Worm (Caenorhabditis elegans) whole organism, L1 larva: ENCODE measurements around the gene sra-27.
A peak's percentile ranks its signal among the peaks of the same experiment; 100 is the strongest.

Experiments used
- C04F5.9 ChIP-seq: sonication (generic microtip); optimal IDR thresholded peaks from 2 replicates; lab custom pipeline; 2016; ENCODE audit warnings: missing genetic modification characterization, missing compliant biosample characterization
- C16A3.4 ChIP-seq: fragments of 150-350 bp; optimal IDR thresholded peaks from 2 replicates; lab custom pipeline; 2014; ENCODE audit warnings: missing biosample characterization, missing genetic modification characterization
- C34B4.2 ChIP-seq: sonication (generic microtip); optimal IDR thresholded peaks from 2 replicates; lab custom pipeline; 2017; ENCODE audit warnings: mild to moderate bottlenecking, missing genetic modification characterization, missing compliant biosample characterization
- F16B12.6 ChIP-seq: fragments of 150-350 bp; optimal IDR thresholded peaks from 2 replicates; lab custom pipeline; 2014; ENCODE audit warnings: missing biosample characterization, missing genetic modification characterization
- aha-1 ChIP-seq: fragments of 150-350 bp; optimal IDR thresholded peaks from 2 replicates; lab custom pipeline; 2014; ENCODE audit warnings: missing biosample characterization, missing genetic modification characterization
- aly-2 ChIP-seq: fragments of 150-350 bp; optimal IDR thresholded peaks from 2 replicates; lab custom pipeline; 2014; ENCODE audit warnings: missing biosample characterization, missing genetic modification characterization
- ama-1 ChIP-seq: fragments of 150-350 bp; optimal IDR thresholded peaks from 2 replicates; lab custom pipeline; 2014
- blmp-1 ChIP-seq: fragments of 150-350 bp; optimal IDR thresholded peaks from 2 replicates; lab custom pipeline; 2014; ENCODE audit warnings: missing biosample characterization, missing genetic modification characterization
- ceh-63 ChIP-seq: fragments of 200-800 bp; sonication (Bioruptor generic); optimal IDR thresholded peaks from 2 replicates; lab custom pipeline; 2018; ENCODE audit warnings: mild to moderate bottlenecking, missing genetic modification characterization, missing compliant biosample characterization
- ceh-8 ChIP-seq: fragments of 200-800 bp; sonication (Bioruptor generic); optimal IDR thresholded peaks from 2 replicates; lab custom pipeline; 2018; ENCODE audit warnings: mild to moderate bottlenecking, missing genetic modification characterization, moderate library complexity, missing compliant biosample characterization
- ceh-82 ChIP-seq, 3 experiments: fragments of 150-350 bp in 1 of 3; sonication (generic microtip) in 2 of 3; optimal IDR thresholded peaks; 2 replicates each; lab custom pipeline; 2014 to 2017; ENCODE audit warnings: missing biosample characterization in 3 of 3, missing genetic modification characterization in 3 of 3
- ceh-88 ChIP-seq: fragments of 200-800 bp; sonication (Bioruptor generic); IDR thresholded peaks from 2 replicates; pipeline ENCODE4 v1.3.6; 2022; ENCODE audit warnings: missing genetic modification characterization, missing compliant biosample characterization
- ces-1 ChIP-seq: fragments of 150-350 bp; optimal IDR thresholded peaks from 2 replicates; lab custom pipeline; 2014; ENCODE audit warnings: missing biosample characterization, missing genetic modification reagents, missing genetic modification characterization
- dpl-1 ChIP-seq, 3 experiments: fragments of 150-350 bp in 2 of 3; sonication (generic microtip) in 1 of 3; optimal IDR thresholded peaks; 2 replicates each; lab custom pipeline; 2014 to 2017; ENCODE audit warnings: missing biosample characterization in 3 of 3, missing genetic modification characterization in 3 of 3, missing genetic modification reagents in 3 of 3
- efl-1 ChIP-seq, 4 experiments: fragments of 150-350 bp; optimal IDR thresholded peaks in 3 of 4; peaks in 1 of 4; 1 replicate in 1 of 4; 2 replicates in 3 of 4; lab custom pipeline; 2014; ENCODE audit warnings: missing biosample characterization in 2 of 4, missing genetic modification characterization in 2 of 4, missing genetic modification reagents in 2 of 4
- elt-2 ChIP-seq: sonication (generic microtip); optimal IDR thresholded peaks from 2 replicates; lab custom pipeline; 2016; ENCODE audit warnings: missing genetic modification characterization, mild to moderate bottlenecking, inconsistent platforms, missing compliant biosample characterization, missing genetic modification reagents
- grh-1 ChIP-seq: fragments of 200-800 bp; sonication (Bioruptor generic); IDR thresholded peaks from 2 replicates; pipeline ENCODE4 v1.3.6; 2022; ENCODE audit warnings: missing genetic modification reagents, missing genetic modification characterization, missing compliant biosample characterization
- hlh-17 ChIP-seq: fragments of 200-800 bp; sonication (Bioruptor generic); optimal IDR thresholded peaks from 2 replicates; lab custom pipeline; 2018; ENCODE audit warnings: missing genetic modification characterization, mild to moderate bottlenecking, missing compliant biosample characterization, moderate library complexity, borderline replicate concordance
- hlh-4 ChIP-seq: sonication (generic microtip); optimal IDR thresholded peaks from 2 replicates; lab custom pipeline; 2016; ENCODE audit warnings: mild to moderate bottlenecking, missing genetic modification characterization, missing compliant biosample characterization
- irx-1 ChIP-seq: sonication (generic microtip); optimal IDR thresholded peaks from 2 replicates; lab custom pipeline; 2016; ENCODE audit warnings: missing genetic modification characterization, missing compliant biosample characterization
- lin-13 ChIP-seq: fragments of 150-350 bp; optimal IDR thresholded peaks from 2 replicates; lab custom pipeline; 2014; ENCODE audit warnings: missing biosample characterization, missing genetic modification reagents, missing genetic modification characterization
- lin-14 ChIP-seq: fragments of 200-800 bp; sonication (Bioruptor generic); optimal IDR thresholded peaks from 2 replicates; lab custom pipeline; 2018; ENCODE audit warnings: mild to moderate bottlenecking, missing genetic modification characterization, moderate library complexity, missing compliant biosample characterization
- lin-35 ChIP-seq, 2 experiments: fragments of 150-350 bp; optimal IDR thresholded peaks; 2 replicates each; lab custom pipeline; 2014; ENCODE audit warnings: missing biosample characterization in 2 of 2, missing genetic modification characterization in 2 of 2, missing genetic modification reagents in 2 of 2
- lin-39 ChIP-seq: fragments of 150-350 bp; optimal IDR thresholded peaks from 2 replicates; lab custom pipeline; 2014; ENCODE audit warnings: missing biosample characterization, missing genetic modification reagents, missing genetic modification characterization
- mef-2 ChIP-seq: fragments of 150-350 bp; optimal IDR thresholded peaks from 2 replicates; lab custom pipeline; 2014; ENCODE audit warnings: missing biosample characterization, missing genetic modification characterization
- mep-1 ChIP-seq: fragments of 150-350 bp; optimal IDR thresholded peaks from 2 replicates; lab custom pipeline; 2014; ENCODE audit warnings: missing biosample characterization, missing genetic modification characterization
- nhr-11 ChIP-seq: fragments of 150-350 bp; optimal IDR thresholded peaks from 2 replicates; lab custom pipeline; 2014; ENCODE audit warnings: missing biosample characterization, missing genetic modification characterization
- nhr-12 ChIP-seq: sonication (generic microtip); optimal IDR thresholded peaks from 2 replicates; lab custom pipeline; 2017; ENCODE audit warnings: missing biosample characterization, missing genetic modification characterization
- nhr-19 ChIP-seq: fragments of 200-800 bp; sonication (Bioruptor generic); conservative IDR thresholded peaks from 2 replicates; pipeline ENCODE4 v1.3.6; 2022; ENCODE audit warnings: missing genetic modification characterization, missing compliant biosample characterization
- nhr-237 ChIP-seq: fragments of 150-350 bp; optimal IDR thresholded peaks from 2 replicates; lab custom pipeline; 2014; ENCODE audit warnings: missing biosample characterization, missing genetic modification characterization
- nhr-71 ChIP-seq: sonication (generic microtip); optimal IDR thresholded peaks from 2 replicates; lab custom pipeline; 2016; ENCODE audit warnings: mild to moderate bottlenecking, missing genetic modification characterization, moderate library complexity, missing compliant biosample characterization
- nhr-76 ChIP-seq: sonication (generic microtip); optimal IDR thresholded peaks from 2 replicates; lab custom pipeline; 2017; ENCODE audit warnings: missing biosample characterization, missing genetic modification characterization
- nhr-77 ChIP-seq: fragments of 150-350 bp; optimal IDR thresholded peaks from 2 replicates; lab custom pipeline; 2014; ENCODE audit warnings: missing biosample characterization, missing genetic modification characterization
- nhr-85 ChIP-seq: sonication (generic microtip); peaks from one replicate; lab custom pipeline; 2016; ENCODE audit warnings: missing genetic modification characterization, inconsistent platforms, missing compliant biosample characterization
- nhr-90 ChIP-seq: sonication (generic microtip); optimal IDR thresholded peaks from 2 replicates; lab custom pipeline; 2016; ENCODE audit warnings: mild to moderate bottlenecking, missing genetic modification characterization, missing compliant biosample characterization; ENCODE audit not compliant: poor library complexity
- pqm-1 ChIP-seq: sonication (generic microtip); optimal IDR thresholded peaks from 3 replicates; lab custom pipeline; 2017; ENCODE audit warnings: missing biosample characterization, missing genetic modification characterization
- rnt-1 ChIP-seq: sonication (generic microtip); optimal IDR thresholded peaks from 2 replicates; lab custom pipeline; 2016; ENCODE audit warnings: mild to moderate bottlenecking, missing genetic modification characterization, moderate library complexity, missing compliant biosample characterization
- skn-1 ChIP-seq: fragments of 150-350 bp; optimal IDR thresholded peaks from 2 replicates; lab custom pipeline; 2014; ENCODE audit warnings: missing biosample characterization, missing genetic modification characterization
- snu-23 ChIP-seq: sonication (generic microtip); optimal IDR thresholded peaks from 2 replicates; lab custom pipeline; 2016; ENCODE audit warnings: missing genetic modification characterization, missing compliant biosample characterization
- sox-4 ChIP-seq: sonication (generic microtip); optimal IDR thresholded peaks from 2 replicates; lab custom pipeline; 2016; ENCODE audit warnings: missing genetic modification characterization, missing compliant biosample characterization
- sup-37 ChIP-seq: fragments of 200-800 bp; sonication (Bioruptor generic); optimal IDR thresholded peaks from 2 replicates; lab custom pipeline; 2018; ENCODE audit warnings: mild to moderate bottlenecking, missing genetic modification characterization, missing compliant biosample characterization
- swsn-7 ChIP-seq: sonication (generic microtip); optimal IDR thresholded peaks from 2 replicates; lab custom pipeline; 2016; ENCODE audit warnings: missing genetic modification characterization, missing compliant biosample characterization
- tbx-2 ChIP-seq: sonication (generic microtip); optimal IDR thresholded peaks from 2 replicates; lab custom pipeline; 2016; ENCODE audit warnings: missing genetic modification characterization, missing compliant biosample characterization
- unc-130 ChIP-seq: fragments of 150-350 bp; optimal IDR thresholded peaks from 2 replicates; lab custom pipeline; 2017; ENCODE audit warnings: missing biosample characterization, missing genetic modification characterization, inconsistent platforms
- unc-30 ChIP-seq: sonication (generic microtip); optimal IDR thresholded peaks from 2 replicates; lab custom pipeline; 2017; ENCODE audit warnings: missing biosample characterization, missing genetic modification characterization
- unc-62 ChIP-seq: fragments of 150-350 bp; optimal IDR thresholded peaks from 2 replicates; lab custom pipeline; 2014; ENCODE audit warnings: missing biosample characterization, missing genetic modification reagents, missing genetic modification characterization
- unc-86 ChIP-seq: sonication (generic microtip); optimal IDR thresholded peaks from 2 replicates; lab custom pipeline; 2016; ENCODE audit warnings: missing genetic modification characterization, missing compliant biosample characterization
- unc-98 ChIP-seq: fragments of 200-800 bp; sonication (Bioruptor generic); IDR thresholded peaks from 2 replicates; pipeline ENCODE4 v1.3.6; 2022; ENCODE audit warnings: missing genetic modification characterization, missing compliant biosample characterization
- xbp-1 ChIP-seq: sonication (generic microtip); optimal IDR thresholded peaks from 2 replicates; lab custom pipeline; 2016; ENCODE audit warnings: missing genetic modification characterization, missing compliant biosample characterization
- zag-1 ChIP-seq: fragments of 150-350 bp; optimal IDR thresholded peaks from 2 replicates; lab custom pipeline; 2014; ENCODE audit warnings: missing biosample characterization, missing genetic modification characterization
- ztf-11 ChIP-seq, 2 experiments: sonication (generic microtip); optimal IDR thresholded peaks; 2 replicates each; lab custom pipeline; 2016 to 2017; ENCODE audit warnings: missing genetic modification characterization in 2 of 2, missing biosample characterization in 1 of 2, missing compliant biosample characterization in 1 of 2
- ztf-4 ChIP-seq: fragments of 150-350 bp; optimal IDR thresholded peaks from 2 replicates; lab custom pipeline; 2014; ENCODE audit warnings: missing biosample characterization, missing genetic modification characterization

The sra-27 gene

DNA sequence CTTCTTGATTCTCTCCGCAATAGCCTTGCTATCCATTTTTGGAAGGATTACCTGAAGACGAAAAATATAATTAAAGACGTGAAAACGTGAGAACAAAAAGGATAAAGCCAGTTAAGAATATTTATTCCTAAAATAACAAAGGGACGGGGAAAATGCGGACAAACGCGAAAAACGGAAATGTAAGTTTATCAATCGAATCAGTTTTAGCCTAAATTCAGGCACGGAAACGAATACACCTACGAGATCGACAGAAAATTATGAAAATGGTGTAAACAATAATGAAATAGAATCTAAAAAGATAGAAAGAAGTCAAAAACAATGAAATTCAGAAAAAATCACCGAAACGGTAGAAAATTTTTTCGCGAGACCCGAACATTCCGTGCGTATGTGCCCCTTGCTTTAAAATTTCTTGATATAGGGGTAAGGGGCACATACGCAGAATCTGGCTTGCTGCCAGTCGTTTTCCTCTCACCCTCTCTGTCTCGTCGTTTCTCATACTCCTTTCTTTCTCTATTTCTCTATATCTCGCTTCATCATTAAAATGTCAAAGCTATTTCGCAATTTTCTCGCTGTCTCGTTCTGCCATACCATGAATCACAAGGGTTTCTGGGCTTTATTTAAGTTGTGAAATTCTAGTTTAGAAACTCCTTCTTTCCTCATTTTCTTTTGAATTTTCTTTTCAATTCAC, 19.9 kb downstream of the sra-27 start, which contains the start of gene icd-1 (continued):
- peak; percentile 92 for TF ChIP-seq C16A3.4 (tag; lab: Kevin White, UChicago)
- TF ChIP-seq nhr-71 (tag; lab: Kevin White, UChicago) = peak; percentile 99
- no peak for TF ChIP-seq hlh-17 (GFP tag; lab: Kevin White, UChicago)
- peak; percentile 93 to 96 for TF ChIP-seq efl-1 (optimal IDR thresholded peaks at IDR 0.05; lab: Kevin White, UChicago)
- TF ChIP-seq efl-1 (GFP tag; optimal IDR thresholded peaks at IDR 0.05 in 1 of 2; lab: Kevin White, UChicago) = peak; percentile 73 to 98
- TF ChIP-seq C34B4.2 (tag; lab: Kevin White, UChicago) = no peak
- peak; percentile 99 for TF ChIP-seq snu-23 (GFP tag; lab: Kevin White, UChicago)
- peak; percentile 82 for TF ChIP-seq unc-98 (GFP tag; lab: Robert Waterston, UW)
- peak; percentile 80 for TF ChIP-seq skn-1
- TF ChIP-seq xbp-1 (tag; lab: Kevin White, UChicago) = peak; percentile 94
- TF ChIP-seq sox-4 (tag; lab: Kevin White, UChicago) = peak; percentile 44
- TF ChIP-seq sup-37 (GFP tag; lab: Kevin White, UChicago) = peak; percentile 75
- no peak for TF ChIP-seq hlh-4 (tag; lab: Kevin White, UChicago)
- peak; percentile 95 for TF ChIP-seq grh-1 (GFP tag; lab: Robert Waterston, UW)
- peak; percentile 70 for TF ChIP-seq C04F5.9 (tag; lab: Kevin White, UChicago)
- TF ChIP-seq pqm-1 (tag; lab: Kevin White, UChicago) = no peak
- TF ChIP-seq ceh-82 (tag; optimal IDR thresholded peaks at IDR 0.05; lab: Kevin White, UChicago) = peak; percentile 91 to 95 (median 93)
- TF ChIP-seq nhr-19 = peak; percentile 96
- TF ChIP-seq ceh-8 = peak; percentile 80
- TF ChIP-seq irx-1 = peak; percentile 88
- no peak for TF ChIP-seq unc-62
- peak; percentile 98 for TF ChIP-seq swsn-7
- TF ChIP-seq lin-35 (GFP tag; optimal IDR thresholded peaks at IDR 0.05; lab: Kevin White, UChicago) = peak; percentile 84 to 87
- TF ChIP-seq ceh-63 (GFP tag; lab: Kevin White, UChicago) = no peak
- TF ChIP-seq lin-39 (tag; lab: Kevin White, UChicago) = peak; percentile 94
- TF ChIP-seq elt-2 (tag; lab: Kevin White, UChicago) = peak; percentile 84
- peak; percentile 99 for TF ChIP-seq nhr-85 (tag; lab: Kevin White, UChicago)
- TF ChIP-seq nhr-237 (tag; lab: Kevin White, UChicago) = peak; percentile 93
- peak in 1 of 2 experiments; percentile 85 for TF ChIP-seq ztf-11 (tag; optimal IDR thresholded peaks at IDR 0.05; lab: Kevin White, UChicago)
- peak; percentile 74 for TF ChIP-seq unc-130
- peak; percentile 89 for TF ChIP-seq ceh-88 (GFP tag; lab: Robert Waterston, UW)
- TF ChIP-seq tbx-2 = peak; percentile 97
- peak; percentile 98 for TF ChIP-seq lin-14
- TF ChIP-seq lin-13 = peak; percentile 84
- TF ChIP-seq nhr-11 = peak; percentile 97
- TF ChIP-seq nhr-12 (tag; lab: Kevin White, UChicago) = no peak
- peak; percentile 69 for TF ChIP-seq F16B12.6 (tag; lab: Kevin White, UChicago)
- peak; percentile 85 for TF ChIP-seq aha-1 (tag; lab: Kevin White, UChicago)
- TF ChIP-seq nhr-77 (tag; lab: Kevin White, UChicago) = peak; percentile 94
- TF ChIP-seq ztf-4 (tag; lab: Kevin White, UChicago) = peak; percentile 97
- peak; percentile 43 for TF ChIP-seq ama-1
- peak; percentile 76 to 81 (median 76) for TF ChIP-seq dpl-1 (GFP tag; optimal IDR thresholded peaks at IDR 0.05; lab: Kevin White, UChicago)
- peak; percentile 94 for TF ChIP-seq nhr-90 (tag; lab: Kevin White, UChicago)
- no peak for TF ChIP-seq nhr-76
- peak; percentile 79 for TF ChIP-seq blmp-1 (tag; lab: Kevin White, UChicago)
- TF ChIP-seq zag-1 (tag; lab: Kevin White, UChicago) = peak; percentile 73
- TF ChIP-seq mef-2 = peak; percentile 67
- TF ChIP-seq aly-2 (tag; lab: Kevin White, UChicago) = peak; percentile 91
- peak; percentile 92 for TF ChIP-seq rnt-1 (tag; lab: Kevin White, UChicago)
- TF ChIP-seq mep-1 = peak; percentile 94
- TF ChIP-seq unc-86 (tag; lab: Kevin White, UChicago) = peak; percentile 95
- no peak for TF ChIP-seq ces-1 (GFP tag; lab: Kevin White, UChicago)
- no peak for TF ChIP-seq unc-30 (tag; lab: Kevin White, UChicago)
